Fruit fly (Drosophila melanogaster) whole organism, embryonic: ENCODE results near the gene Mtch.

Source experiments
- CG11398 ChIP-seq: fragments of 200-800 bp; sonication (Bioruptor generic); optimal IDR thresholded peaks from 2 replicates; lab custom pipeline; 2016; ENCODE audit warnings: missing biosample characterization, missing genetic modification characterization
- CG14667 ChIP-seq: fragments of 200-800 bp; sonication (Bioruptor generic); IDR thresholded peaks from 2 replicates; pipeline ENCODE4 v1.3.6; 2022; ENCODE audit warnings: missing biosample characterization, missing genetic modification characterization
- CG15479 ChIP-seq: fragments of 200-800 bp; sonication (Bioruptor generic); optimal IDR thresholded peaks from 3 replicates; lab custom pipeline; 2019; ENCODE audit warnings: missing biosample characterization, mild to moderate bottlenecking, missing genetic modification characterization, moderate library complexity
- CG17361 ChIP-seq: fragments of 200-800 bp; sonication (Bioruptor generic); IDR thresholded peaks from 3 replicates; pipeline ENCODE4 v1.3.6; 2022; ENCODE audit warnings: missing biosample characterization, missing genetic modification characterization
- CG1792 ChIP-seq: fragments of 200-800 bp; sonication (Bioruptor generic); optimal IDR thresholded peaks from 2 replicates; lab custom pipeline; 2016; ENCODE audit warnings: missing biosample characterization, missing genetic modification characterization
- CG18599 ChIP-seq: fragments of 200-800 bp; sonication (Bioruptor generic); optimal IDR thresholded peaks from 3 replicates; lab custom pipeline; 2017; ENCODE audit warnings: missing biosample characterization, missing genetic modification characterization, mild to moderate bottlenecking, moderate library complexity, missing genetic modification reagents
- CG2116 ChIP-seq: fragments of 200-800 bp; sonication (Bioruptor generic); optimal IDR thresholded peaks from 3 replicates; lab custom pipeline; 2018; ENCODE audit warnings: missing biosample characterization, mild to moderate bottlenecking, missing genetic modification characterization
- CG2199 ChIP-seq: fragments of 200-800 bp; sonication (Bioruptor generic); IDR thresholded peaks from 3 replicates; pipeline ENCODE4 v1.3.6; 2022; ENCODE audit warnings: missing biosample characterization, missing genetic modification characterization
- CG31441 ChIP-seq: fragments of 200-800 bp; sonication (Bioruptor generic); IDR thresholded peaks from 2 replicates; pipeline ENCODE4 v1.3.6; 2022; ENCODE audit warnings: missing biosample characterization, missing genetic modification characterization
- CG32532 ChIP-seq: fragments of 200-800 bp; sonication (Bioruptor generic); IDR thresholded peaks from 2 replicates; pipeline ENCODE4 v1.3.6; 2022; ENCODE audit warnings: missing biosample characterization, missing genetic modification characterization
- CG3281 ChIP-seq: fragments of 200-800 bp; sonication (Bioruptor generic); optimal IDR thresholded peaks from 3 replicates; lab custom pipeline; 2017; ENCODE audit warnings: missing biosample characterization, mild to moderate bottlenecking, missing genetic modification characterization
- CG34376 ChIP-seq: fragments of 200-800 bp; sonication (Bioruptor generic); optimal IDR thresholded peaks from 2 replicates; lab custom pipeline; 2018; ENCODE audit warnings: missing biosample characterization, mild to moderate bottlenecking, missing genetic modification characterization
- CG3847 ChIP-seq: fragments of 200-800 bp; sonication (Bioruptor generic); IDR thresholded peaks from 2 replicates; pipeline ENCODE4 v1.3.6; 2022; ENCODE audit warnings: missing biosample characterization, missing genetic modification characterization
- CG4730 ChIP-seq: fragments of 200-800 bp; sonication (Bioruptor generic); IDR thresholded peaks from 2 replicates; pipeline ENCODE4 v1.3.6; 2022; ENCODE audit warnings: missing biosample characterization, missing genetic modification characterization
- CG5180 ChIP-seq: fragments of 200-800 bp; sonication (Bioruptor generic); optimal IDR thresholded peaks from 3 replicates; lab custom pipeline; 2017; ENCODE audit warnings: missing biosample characterization, missing genetic modification characterization, mild to moderate bottlenecking, moderate library complexity, missing genetic modification reagents
- CG7372 ChIP-seq: fragments of 200-800 bp; sonication (Bioruptor generic); IDR thresholded peaks from 2 replicates; pipeline ENCODE4 v1.3.6; 2022; ENCODE audit warnings: missing biosample characterization, missing genetic modification characterization
- CG8290 ChIP-seq, 3 experiments: fragments of 200-800 bp; sonication (Bioruptor generic); optimal IDR thresholded peaks; 2 replicates each; lab custom pipeline; 2016 to 2019; ENCODE audit warnings: missing biosample characterization in 3 of 3, missing genetic modification characterization in 3 of 3, mild to moderate bottlenecking in 2 of 3, moderate library complexity in 1 of 3
- CG8388 ChIP-seq: fragments of 200-800 bp; sonication (Bioruptor generic); optimal IDR thresholded peaks from 2 replicates; lab custom pipeline; 2019; ENCODE audit warnings: missing biosample characterization, mild to moderate bottlenecking, missing genetic modification characterization, moderate library complexity
- CoRest ChIP-seq: fragments of 200-800 bp; sonication (Bioruptor generic); optimal IDR thresholded peaks from 3 replicates; lab custom pipeline; 2018; ENCODE audit warnings: missing biosample characterization, mild to moderate bottlenecking, missing genetic modification characterization, moderate library complexity
- Drgx ChIP-seq: fragments of 200-800 bp; sonication (Bioruptor generic); IDR thresholded peaks from 2 replicates; pipeline ENCODE4 v1.3.6; 2022; ENCODE audit warnings: missing biosample characterization, missing genetic modification characterization
- E2f1 ChIP-seq: fragments of 200-800 bp; sonication (Bioruptor generic); IDR thresholded peaks from 2 replicates; pipeline ENCODE4 v1.3.6; 2022; ENCODE audit warnings: missing biosample characterization, missing genetic modification characterization
- HLH54F ChIP-seq: fragments of 200-800 bp; sonication (Bioruptor generic); optimal IDR thresholded peaks from 3 replicates; lab custom pipeline; 2016; ENCODE audit warnings: missing biosample characterization, missing genetic modification characterization
- HmgZ ChIP-seq: fragments of 200-800 bp; sonication (Bioruptor generic); optimal IDR thresholded peaks from 2 replicates; lab custom pipeline; 2018; ENCODE audit warnings: missing biosample characterization, mild to moderate bottlenecking, missing genetic modification characterization
- Hr3 ChIP-seq: fragments of 200-800 bp; sonication (Bioruptor generic); optimal IDR thresholded peaks from 3 replicates; lab custom pipeline; 2016; ENCODE audit warnings: missing biosample characterization, missing genetic modification characterization
- Meics ChIP-seq: fragments of 200-800 bp; sonication (Bioruptor generic); optimal IDR thresholded peaks from 2 replicates; lab custom pipeline; 2017; ENCODE audit warnings: missing biosample characterization, mild to moderate bottlenecking, missing genetic modification characterization
- Stat92E ChIP-seq, 3 experiments: fragments of >200 bp in 2 of 3; fragments of 200-800 bp in 1 of 3; sonication (Bioruptor generic) in 1 of 3; optimal IDR thresholded peaks; 2 replicates each; lab custom pipeline; 2017 to 2019; ENCODE audit warnings: missing biosample characterization in 3 of 3, missing genetic modification characterization in 3 of 3, mild to moderate bottlenecking in 1 of 3, moderate library complexity in 1 of 3
- YL-1 ChIP-seq: fragments of 200-800 bp; sonication (Bioruptor generic); optimal IDR thresholded peaks from 3 replicates; lab custom pipeline; 2017; ENCODE audit warnings: missing biosample characterization, mild to moderate bottlenecking, missing genetic modification characterization
- abd-A ChIP-seq: fragments of 200-800 bp; sonication (Bioruptor generic); optimal IDR thresholded peaks from 3 replicates; lab custom pipeline; 2019; ENCODE audit warnings: missing biosample characterization, mild to moderate bottlenecking, missing genetic modification characterization, moderate library complexity
- ash1 ChIP-seq: fragments of 200-800 bp; sonication (Bioruptor generic); optimal IDR thresholded peaks from 2 replicates; lab custom pipeline; 2018; ENCODE audit warnings: missing biosample characterization, mild to moderate bottlenecking, missing genetic modification characterization
- ato ChIP-seq: fragments of 200-800 bp; sonication (Bioruptor generic); IDR thresholded peaks from 2 replicates; pipeline ENCODE4 v1.3.6; 2022; ENCODE audit warnings: missing biosample characterization, missing genetic modification characterization; ENCODE audit not compliant: partially characterized antibody
- br ChIP-seq: fragments of >200 bp; optimal IDR thresholded peaks from 2 replicates; lab custom pipeline; 2017
- cad ChIP-seq: fragments of >200 bp; optimal IDR thresholded peaks from 2 replicates; lab custom pipeline; 2017; ENCODE audit warnings: missing biosample characterization, missing genetic modification characterization
- crol ChIP-seq: fragments of 200-800 bp; sonication (Bioruptor generic); IDR thresholded peaks from 2 replicates; pipeline ENCODE4 v1.3.6; 2022; ENCODE audit warnings: missing biosample characterization, missing genetic modification characterization
- cwo ChIP-seq: fragments of 200-800 bp; sonication (Bioruptor generic); optimal IDR thresholded peaks from 3 replicates; lab custom pipeline; 2017; ENCODE audit warnings: missing biosample characterization, missing genetic modification characterization, mild to moderate bottlenecking, moderate library complexity, missing genetic modification reagents
- disco-r ChIP-seq: fragments of 200-800 bp; sonication (Bioruptor generic); optimal IDR thresholded peaks from 2 replicates; lab custom pipeline; 2016; ENCODE audit warnings: missing biosample characterization, missing genetic modification characterization
- fru ChIP-seq: fragments of >200 bp; optimal IDR thresholded peaks from 2 replicates; lab custom pipeline; 2017
- grau ChIP-seq: fragments of 200-800 bp; optimal IDR thresholded peaks from 3 replicates; lab custom pipeline; 2019; ENCODE audit warnings: missing biosample characterization, mild to moderate bottlenecking, missing genetic modification characterization, moderate library complexity
- lab ChIP-seq: fragments of 200-800 bp; sonication (Bioruptor generic); optimal IDR thresholded peaks from 3 replicates; lab custom pipeline; 2017; ENCODE audit warnings: missing biosample characterization, missing genetic modification characterization, mild to moderate bottlenecking, moderate library complexity, missing genetic modification reagents
- lola ChIP-seq, 3 experiments: fragments of >200 bp in 2 of 3; fragments of 200-800 bp in 1 of 3; sonication (Bioruptor generic) in 1 of 3; optimal IDR thresholded peaks; 2 replicates each; lab custom pipeline; 2017 to 2019; ENCODE audit warnings: missing biosample characterization in 3 of 3, missing genetic modification characterization in 3 of 3, mild to moderate bottlenecking in 1 of 3, moderate library complexity in 1 of 3
- mirr ChIP-seq: fragments of 200-800 bp; sonication (Bioruptor generic); optimal IDR thresholded peaks from 3 replicates; lab custom pipeline; 2018; ENCODE audit warnings: missing biosample characterization, mild to moderate bottlenecking, missing genetic modification characterization
- nmo ChIP-seq: fragments of 200-800 bp; sonication (Bioruptor generic); optimal IDR thresholded peaks from 2 replicates; lab custom pipeline; 2018; ENCODE audit warnings: missing biosample characterization, mild to moderate bottlenecking, missing genetic modification characterization, moderate library complexity
- ranshi ChIP-seq: fragments of 200-800 bp; sonication (Bioruptor generic); IDR thresholded peaks from 2 replicates; pipeline ENCODE4 v1.3.6; 2022; ENCODE audit warnings: missing biosample characterization, missing genetic modification characterization
- schlank ChIP-seq: fragments of 200-800 bp; sonication (Bioruptor generic); optimal IDR thresholded peaks from 2 replicates; lab custom pipeline; 2018; ENCODE audit warnings: missing biosample characterization, mild to moderate bottlenecking, missing genetic modification characterization
- scrt ChIP-seq: fragments of 200-800 bp; sonication (Bioruptor generic); optimal IDR thresholded peaks from 2 replicates; lab custom pipeline; 2018; ENCODE audit warnings: missing biosample characterization, mild to moderate bottlenecking, missing genetic modification characterization, moderate library complexity
- seq ChIP-seq: fragments of 200-800 bp; sonication (Bioruptor generic); IDR thresholded peaks from 2 replicates; pipeline ENCODE4 v1.3.6; 2022; ENCODE audit warnings: missing biosample characterization, missing genetic modification characterization
- slp2 ChIP-seq: fragments of 200-800 bp; sonication (Bioruptor generic); optimal IDR thresholded peaks from 2 replicates; lab custom pipeline; 2016; ENCODE audit warnings: missing biosample characterization, missing genetic modification characterization
- tio ChIP-seq: fragments of 200-800 bp; sonication (Bioruptor generic); optimal IDR thresholded peaks from 2 replicates; lab custom pipeline; 2017; ENCODE audit warnings: missing biosample characterization, missing genetic modification characterization, inconsistent platforms
- toy ChIP-seq: fragments of 200-800 bp; sonication (Bioruptor generic); IDR thresholded peaks from 2 replicates; pipeline ENCODE4 v1.3.6; 2022; ENCODE audit warnings: missing biosample characterization, missing genetic modification characterization
- tx ChIP-seq: fragments of 200-800 bp; sonication (Bioruptor generic); optimal IDR thresholded peaks from 2 replicates; lab custom pipeline; 2016; ENCODE audit warnings: missing biosample characterization, missing genetic modification characterization
- wdn ChIP-seq: fragments of 200-800 bp; sonication (Bioruptor generic); IDR thresholded peaks from 2 replicates; pipeline ENCODE4 v1.3.6; 2022; ENCODE audit warnings: missing biosample characterization, missing genetic modification characterization

Gene Mtch

dm6 chr3L:156591-157303 is 27.7 kb upstream of the Mtch start (continued):
- no peak for TF ChIP-seq tx
- TF ChIP-seq CG11398 (GFP tag; lab: Kevin White, UChicago) = no peak
- TF ChIP-seq CG2199 = 0 out of 3 replicates have a peak, but pooled peaks have one; percentile 59
- TF ChIP-seq lola (GFP tag; optimal IDR thresholded peaks at IDR 0.05; lab: Kevin White, UChicago) = no peak
- TF ChIP-seq CG2116 (GFP tag; lab: Kevin White, UChicago) = no peak
- TF ChIP-seq CG31441 (GFP tag; lab: Robert Waterston, UW) = no peak
- TF ChIP-seq CG17361 (GFP tag; lab: Robert Waterston, UW) = no peak
- TF ChIP-seq ash1 (GFP tag; lab: Kevin White, UChicago) = no peak
- 0 out of 2 replicates have a peak, but pooled peaks have one; percentile 9 for TF ChIP-seq E2f1 (GFP tag; lab: Robert Waterston, UW)
- TF ChIP-seq slp2 (GFP tag; lab: Kevin White, UChicago) = no peak
- TF ChIP-seq CG7372 = no peak
- TF ChIP-seq CG18599 (GFP tag; lab: Kevin White, UChicago) = peak; percentile 7
- peak; percentile 10 for TF ChIP-seq CG15479 (GFP tag; lab: Kevin White, UChicago)
- no peak for TF ChIP-seq scrt (GFP tag; lab: Kevin White, UChicago)
- no peak for TF ChIP-seq CG3847 (GFP tag; lab: Robert Waterston, UW)
- TF ChIP-seq fru (lab: Kevin White, UChicago) = no peak
- TF ChIP-seq CG3281 (GFP tag; lab: Kevin White, UChicago) = no peak
- no peak for TF ChIP-seq Stat92E (GFP tag; optimal IDR thresholded peaks at IDR 0.05; lab: Kevin White, UChicago)
- TF ChIP-seq CG1792 (GFP tag; lab: Kevin White, UChicago) = no peak
- TF ChIP-seq CoRest = no peak
- TF ChIP-seq cwo (GFP tag; lab: Kevin White, UChicago) = no peak
- peak; percentile 19 for TF ChIP-seq schlank
- no peak for TF ChIP-seq YL-1 (GFP tag; lab: Kevin White, UChicago)
- TF ChIP-seq wdn = no peak
- peak; percentile 72 for TF ChIP-seq CG34376 (GFP tag; lab: Kevin White, UChicago)
- TF ChIP-seq CG14667 (GFP tag; lab: Robert Waterston, UW) = no peak
- no peak for TF ChIP-seq nmo
- TF ChIP-seq ranshi (GFP tag; lab: Robert Waterston, UW) = no peak
- TF ChIP-seq HLH54F = no peak
- TF ChIP-seq Drgx = no peak
- no peak for TF ChIP-seq CG8388 (GFP tag; lab: Kevin White, UChicago)
- no peak for TF ChIP-seq tio (GFP tag; lab: Kevin White, UChicago)
- TF ChIP-seq disco-r (GFP tag; lab: Kevin White, UChicago) = no peak
- no peak for TF ChIP-seq CG4730 (GFP tag; lab: Robert Waterston, UW)
- TF ChIP-seq cad = no peak
- peak; percentile 12; the same call in 1 of the 2 replicates for TF ChIP-seq CG32532
- no peak for TF ChIP-seq ato
- TF ChIP-seq HmgZ (tag; lab: Kevin White, UChicago) = no peak
- peak; percentile 63 for TF ChIP-seq Meics (GFP tag; lab: Kevin White, UChicago)
- TF ChIP-seq crol (GFP tag; lab: Robert Waterston, UW) = peak; percentile 75; the same call in 1 of the 2 replicates
- no peak for TF ChIP-seq toy
- TF ChIP-seq grau (tag; lab: Kevin White, UChicago) = no peak
- TF ChIP-seq br (lab: Kevin White, UChicago) = no peak
- TF ChIP-seq seq (GFP tag; lab: Robert Waterston, UW) = no peak
- TF ChIP-seq abd-A = no peak
- peak; percentile 38 for TF ChIP-seq lab (GFP tag; lab: Kevin White, UChicago)
- TF ChIP-seq CG8290 (GFP tag; optimal IDR thresholded peaks at IDR 0.05; lab: Kevin White, UChicago) = no peak
- TF ChIP-seq CG8290 (tag; optimal IDR thresholded peaks at IDR 0.05; lab: Kevin White, UChicago) = peak in 1 of 2 experiments; percentile 47
- peak; percentile 86 for TF ChIP-seq mirr (GFP tag; lab: Kevin White, UChicago)
- no peak for TF ChIP-seq CG5180 (GFP tag; lab: Kevin White, UChicago)
- TF ChIP-seq Hr3 (GFP tag; lab: Kevin White, UChicago) = no peak
